Fruit fly (Drosophila melanogaster): ENCODE data around the gene CG14262.
A peak's percentile ranks its signal among the peaks of the same experiment; 100 is the strongest.

CG14262 gene

DNA sequence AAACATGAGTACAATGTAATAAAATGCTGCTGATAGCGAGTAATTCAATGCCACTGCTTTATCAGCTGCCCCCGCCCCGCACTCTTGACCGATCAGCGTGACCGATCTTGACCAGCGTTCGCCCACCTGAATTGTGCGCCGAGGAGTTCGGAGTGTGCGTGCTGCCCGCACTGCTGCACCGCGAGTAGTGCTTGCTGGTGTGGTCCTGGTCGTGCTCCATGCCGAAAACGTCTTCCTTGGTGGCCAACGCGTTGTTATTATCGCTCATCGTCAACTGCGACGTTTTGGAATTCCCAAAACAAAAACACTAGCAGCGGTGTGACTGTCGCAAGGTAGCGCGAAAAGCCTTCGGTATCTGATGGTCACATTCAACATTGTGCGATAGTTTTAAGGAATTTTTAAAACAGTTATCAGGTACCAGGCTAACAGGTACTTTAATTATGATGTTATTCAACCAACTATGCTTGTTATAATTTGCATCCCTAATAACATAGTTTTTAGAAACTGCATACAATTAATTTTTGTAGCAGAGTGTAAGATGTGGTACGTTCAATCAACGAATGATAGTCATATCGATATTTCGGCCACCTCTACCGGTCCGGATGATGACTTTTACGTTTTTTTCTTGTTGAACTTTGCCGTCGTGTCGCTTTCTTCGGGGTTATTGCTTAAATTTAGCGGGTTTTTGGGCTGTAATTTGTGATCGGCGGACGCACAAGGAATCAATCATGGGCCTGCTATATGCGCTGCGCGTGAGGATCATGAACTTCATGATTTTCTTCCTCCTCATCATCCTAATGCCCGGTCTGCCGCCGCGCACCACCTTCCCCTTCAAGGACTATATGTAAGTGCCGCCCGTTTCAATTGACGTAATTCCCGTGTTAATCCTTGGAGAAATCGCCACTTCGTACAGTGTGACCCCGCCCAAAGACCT lies 23.2 kb upstream of the CG14262 start, which contains the start of the genes bigmax and Hmu (continued):
- peak; percentile 85 for TF ChIP-seq dsx (GFP tag; optimal IDR thresholded peaks at IDR 0.05; ENCODE audit: poor library complexity, severe bottlenecking)
- TF ChIP-seq dac (GFP tag; optimal IDR thresholded peaks at IDR 0.05) = peak; percentile 49
- peak; percentile 58 for TF ChIP-seq Ets96B (tag; optimal IDR thresholded peaks at IDR 0.05)
- TF ChIP-seq acj6 (GFP tag; optimal IDR thresholded peaks at IDR 0.05) = peak; percentile 77
- TF ChIP-seq CG10669 (GFP tag; optimal IDR thresholded peaks at IDR 0.05) = peak; percentile 52
- TF ChIP-seq CG3032 (tag; optimal IDR thresholded peaks at IDR 0.05) = peak; percentile 73
- peak; percentile 31 for TF ChIP-seq fkh (GFP tag; optimal IDR thresholded peaks at IDR 0.05)
- TF ChIP-seq CG10631 (GFP tag; optimal IDR thresholded peaks at IDR 0.05) = peak; percentile 84
- TF ChIP-seq Hr39 (GFP tag; optimal IDR thresholded peaks at IDR 0.05) = peak; percentile 87
- TF ChIP-seq eg (GFP tag; IDR thresholded peaks at IDR 0.05) = peak; percentile 85
- no peak for TF ChIP-seq Eip93F (GFP tag; optimal IDR thresholded peaks at IDR 0.05)
- peak; percentile 61 for TF ChIP-seq CG11762 (GFP tag; optimal IDR thresholded peaks at IDR 0.05; ENCODE audit: insufficient read depth)
- TF ChIP-seq Sox102F (GFP tag; optimal IDR thresholded peaks at IDR 0.05) = no peak
- no peak for TF ChIP-seq CG6854 (GFP tag; optimal IDR thresholded peaks at IDR 0.05)
- TF ChIP-seq CG8319 (GFP tag; optimal IDR thresholded peaks at IDR 0.05) = peak; percentile 62
- TF ChIP-seq Smox (GFP tag; optimal IDR thresholded peaks at IDR 0.05) = peak; percentile 79
- TF ChIP-seq CG3919 (GFP tag; optimal IDR thresholded peaks at IDR 0.05) = peak; percentile 80
- peak; percentile 80 for TF ChIP-seq Sox15 (GFP tag; optimal IDR thresholded peaks at IDR 0.05)
- TF ChIP-seq Hr38 (GFP tag; optimal IDR thresholded peaks at IDR 0.05) = no peak
- TF ChIP-seq CG7368 (GFP tag; optimal IDR thresholded peaks at IDR 0.05) = peak; percentile 69

DNA sequence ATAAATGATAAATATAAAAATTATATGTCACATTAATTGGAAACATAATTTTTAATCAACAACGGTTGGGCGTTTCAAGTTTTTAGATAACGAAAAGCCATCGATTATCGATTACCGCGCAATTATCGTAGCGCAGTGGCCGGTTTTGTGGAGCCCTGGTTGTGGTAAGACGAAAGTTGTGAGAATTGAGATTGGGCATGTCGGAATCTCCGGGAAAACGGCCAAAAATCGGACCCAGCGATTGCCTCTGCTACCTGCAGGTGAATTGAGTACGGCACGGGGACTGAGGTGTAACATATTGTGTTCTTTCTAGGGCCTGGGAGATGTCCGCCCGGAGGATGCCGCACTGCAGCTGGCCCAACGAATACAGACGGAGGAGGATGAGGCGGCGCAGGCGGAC lies 18.4 kb upstream of the CG14262 start, which contains the start of gene CG3368:
Gene CG3368 (plus strand): TSS at position 136 of the 400 bp plus-strand sequence.
- peak; percentile 9 for TF ChIP-seq Eip93F (GFP tag; optimal IDR thresholded peaks at IDR 0.05)
- TF ChIP-seq CG3032 (tag; optimal IDR thresholded peaks at IDR 0.05) = no peak
- no peak for TF ChIP-seq Lpt (GFP tag; optimal IDR thresholded peaks at IDR 0.05)
- no peak for TF ChIP-seq CG11762 (GFP tag; optimal IDR thresholded peaks at IDR 0.05; ENCODE audit: insufficient read depth)
- no peak for TF ChIP-seq cyc (GFP tag; optimal IDR thresholded peaks at IDR 0.05)
- peak; percentile 2 for TF ChIP-seq CG1621 (tag; optimal IDR thresholded peaks at IDR 0.05)
- TF ChIP-seq CG8632 (GFP tag; optimal IDR thresholded peaks at IDR 0.05) = no peak
- TF ChIP-seq CG31627 (GFP tag; optimal IDR thresholded peaks at IDR 0.05) = no peak
- TF ChIP-seq achi (GFP tag; optimal IDR thresholded peaks at IDR 0.05) = no peak
- peak; percentile 71 for TF ChIP-seq CG6808 (GFP tag; optimal IDR thresholded peaks at IDR 0.05)

DNA sequence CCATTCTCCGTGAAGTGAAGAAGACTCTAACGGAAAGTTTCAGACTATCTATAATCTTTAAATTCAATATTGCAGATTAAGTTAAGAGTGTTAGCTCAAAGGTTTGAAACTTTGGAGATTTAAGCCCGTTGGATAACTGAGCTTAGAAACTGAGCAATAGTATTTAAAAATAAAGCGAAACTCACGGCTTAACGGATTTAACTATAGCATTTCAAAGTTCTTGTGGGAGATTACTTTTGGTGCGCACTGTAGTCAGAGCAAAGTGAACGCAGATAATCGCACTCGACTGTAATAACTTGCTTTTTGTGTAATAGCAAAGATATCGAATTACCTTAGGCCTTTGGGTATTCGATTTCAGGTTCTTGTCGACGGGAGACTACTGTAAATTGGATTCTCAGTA lies 17.1 kb upstream of the CG14262 start, which contains the start of gene mrt:
Gene mrt (minus strand): TSS at position 376 of the 400 bp plus-strand sequence.
- TF ChIP-seq Lpt (GFP tag; optimal IDR thresholded peaks at IDR 0.05) (no peak), Hr39 (GFP tag; optimal IDR thresholded peaks at IDR 0.05) (peak; percentile 65), topi (GFP tag; optimal IDR thresholded peaks at IDR 0.05) (peak; percentile 61), CG31627 (GFP tag; optimal IDR thresholded peaks at IDR 0.05) (peak; percentile 67), cyc (GFP tag; optimal IDR thresholded peaks at IDR 0.05) (peak; percentile 58), CG3919 (GFP tag; optimal IDR thresholded peaks at IDR 0.05) (peak; percentile 40), Smox (GFP tag; optimal IDR thresholded peaks at IDR 0.05) (peak; percentile 54), Blimp-1 (GFP tag; optimal IDR thresholded peaks at IDR 0.05) (peak; percentile 5), fd85E (GFP tag; optimal IDR thresholded peaks at IDR 0.05) (no peak), svp (GFP tag) (peak; percentile 71), Gug (GFP tag; IDR thresholded peaks at IDR 0.05) (peak; percentile 36; the same call in 1 of the 2 replicates), CG8119 (GFP tag; IDR thresholded peaks at IDR 0.05) (peak; percentile 61; the same call in 2 of the 3 replicates), net (GFP tag; optimal IDR thresholded peaks at IDR 0.05) (peak; percentile 51), CG1621 (tag; optimal IDR thresholded peaks at IDR 0.05) (no peak), CG34406 (GFP tag; optimal IDR thresholded peaks at IDR 0.05) (peak; percentile 14), ss (GFP tag; optimal IDR thresholded peaks at IDR 0.05) (no peak), Hr4 (GFP tag; optimal IDR thresholded peaks at IDR 0.05) (peak; percentile 72), CG11762 (GFP tag; optimal IDR thresholded peaks at IDR 0.05; ENCODE audit: insufficient read depth) (peak; percentile 44), CG6854 (GFP tag; optimal IDR thresholded peaks at IDR 0.05) (no peak), OdsH (GFP tag; optimal IDR thresholded peaks at IDR 0.05) (peak; percentile 72), vri (GFP tag; optimal IDR thresholded peaks at IDR 0.05) (peak; percentile 31), CG10669 (GFP tag; optimal IDR thresholded peaks at IDR 0.05) (peak; percentile 60), dsx (GFP tag; optimal IDR thresholded peaks at IDR 0.05; ENCODE audit: poor library complexity, severe bottlenecking) (peak; percentile 31), Ets96B (tag; optimal IDR thresholded peaks at IDR 0.05) (peak; percentile 25), Eip93F (GFP tag; optimal IDR thresholded peaks at IDR 0.05) (no peak), CG10631 (GFP tag; optimal IDR thresholded peaks at IDR 0.05) (peak; percentile 54), CG6808 (GFP tag; optimal IDR thresholded peaks at IDR 0.05) (peak; percentile 39), CG4318 (GFP tag; optimal IDR thresholded peaks at IDR 0.05) (peak; percentile 52), Sox15 (GFP tag; optimal IDR thresholded peaks at IDR 0.05) (peak; percentile 48), CG6276 (GFP tag; optimal IDR thresholded peaks at IDR 0.05) (peak; percentile 62), lz (GFP tag; optimal IDR thresholded peaks at IDR 0.05) (peak; percentile 52)

Data from whole organism, prepupa.